Worm (Caenorhabditis elegans): ENCODE results near the gene T27F7.12.

- TF ChIP-seq him-1 (tag; optimal IDR thresholded peaks at IDR 0.05) (no peak), dao-5 (tag; optimal IDR thresholded peaks at IDR 0.05) (no peak)
These were observed 50.0 kb downstream of the T27F7.12 start, which contains the start of gene golg-2 for ce11 chrII:5039912-5040311.

Data from whole organism, L4/young adult.